Fruit fly (Drosophila melanogaster) whole organism, embryonic: ENCODE measurements around the gene CG7634.

Experiments
- BEAF-32 ChIP-seq: fragments of 200-800 bp; sonication (Bioruptor generic); optimal IDR thresholded peaks from 3 replicates; lab custom pipeline; 2017; ENCODE audit warnings: missing biosample characterization, missing genetic modification characterization, mild to moderate bottlenecking, moderate library complexity, missing genetic modification reagents
- CG13287 ChIP-seq: fragments of 200-800 bp; sonication (Bioruptor generic); IDR thresholded peaks from 2 replicates; pipeline ENCODE4 v1.3.6; 2022; ENCODE audit warnings: missing biosample characterization, missing genetic modification characterization; ENCODE audit not compliant: partially characterized antibody
- CG14710 ChIP-seq: fragments of 200-800 bp; sonication (Bioruptor generic); optimal IDR thresholded peaks from 3 replicates; lab custom pipeline; 2019; ENCODE audit warnings: missing biosample characterization, mild to moderate bottlenecking, missing genetic modification characterization, moderate library complexity
- CG1529 ChIP-seq: fragments of 200-800 bp; sonication (Bioruptor generic); optimal IDR thresholded peaks from 3 replicates; lab custom pipeline; 2018; ENCODE audit warnings: missing biosample characterization, missing genetic modification characterization
- CG1603 ChIP-seq: fragments of 200-800 bp; sonication (Bioruptor generic); optimal IDR thresholded peaks from 2 replicates; lab custom pipeline; 2019; ENCODE audit warnings: missing biosample characterization, mild to moderate bottlenecking, missing genetic modification characterization, moderate library complexity
- CG17359 ChIP-seq: fragments of 200-800 bp; sonication (Bioruptor generic); optimal IDR thresholded peaks from 3 replicates; lab custom pipeline; 2018; ENCODE audit warnings: missing biosample characterization, mild to moderate bottlenecking, missing genetic modification characterization, moderate library complexity
- CG2120 ChIP-seq: fragments of 200-800 bp; sonication (Bioruptor generic); optimal IDR thresholded peaks from 3 replicates; lab custom pipeline; 2016; ENCODE audit warnings: missing biosample characterization, missing genetic modification characterization
- CG30020 ChIP-seq: fragments of 200-800 bp; optimal IDR thresholded peaks from 2 replicates; lab custom pipeline; 2019; ENCODE audit warnings: missing biosample characterization, mild to moderate bottlenecking, missing genetic modification characterization, moderate library complexity
- CG6272 ChIP-seq: fragments of 200-800 bp; sonication (Bioruptor generic); IDR thresholded peaks from 2 replicates; pipeline ENCODE4 v1.3.6; 2022; ENCODE audit warnings: missing biosample characterization, missing genetic modification characterization
- CG9797 ChIP-seq: fragments of 200-800 bp; sonication (Bioruptor generic); optimal IDR thresholded peaks from 3 replicates; lab custom pipeline; 2018; ENCODE audit warnings: missing biosample characterization, mild to moderate bottlenecking, missing genetic modification characterization
- D19A ChIP-seq: fragments of 200-800 bp; optimal IDR thresholded peaks from 3 replicates; lab custom pipeline; 2019; ENCODE audit warnings: missing biosample characterization, mild to moderate bottlenecking, missing genetic modification characterization, moderate library complexity
- Dfd ChIP-seq, 2 experiments: fragments of >200 bp; optimal IDR thresholded peaks; 2 replicates each; lab custom pipeline; 2017; ENCODE audit warnings: missing biosample characterization in 2 of 2, missing genetic modification characterization in 2 of 2
- Dp ChIP-seq: fragments of 200-800 bp; sonication (Bioruptor generic); optimal IDR thresholded peaks from 2 replicates; lab custom pipeline; 2018; ENCODE audit warnings: missing biosample characterization, mild to moderate bottlenecking, missing genetic modification characterization, moderate library complexity
- E2f2 ChIP-seq: fragments of 200-800 bp; sonication (Bioruptor generic); IDR thresholded peaks from 2 replicates; pipeline ENCODE4 v1.3.6; 2022; ENCODE audit warnings: missing biosample characterization, missing genetic modification characterization
- Fer2 ChIP-seq: fragments of 200-800 bp; sonication (Bioruptor generic); optimal IDR thresholded peaks from 2 replicates; lab custom pipeline; 2018; ENCODE audit warnings: missing biosample characterization, mild to moderate bottlenecking, missing genetic modification characterization, moderate library complexity
- Hr78 ChIP-seq, 2 experiments: fragments of 200-800 bp in 1 of 2; fragments of >200 bp in 1 of 2; sonication (Bioruptor generic) in 1 of 2; optimal IDR thresholded peaks; 2 replicates each; lab custom pipeline; 2017 to 2019; ENCODE audit warnings: missing biosample characterization in 2 of 2, missing genetic modification characterization in 2 of 2, mild to moderate bottlenecking in 1 of 2, moderate library complexity in 1 of 2
- MBD-R2 ChIP-seq: fragments of 200-800 bp; sonication (Bioruptor generic); IDR thresholded peaks from 2 replicates; pipeline ENCODE4 v1.3.6; 2022; ENCODE audit warnings: missing biosample characterization, missing genetic modification characterization
- MESR4 ChIP-seq: fragments of 200-800 bp; sonication (Bioruptor generic); optimal IDR thresholded peaks from 2 replicates; lab custom pipeline; 2018; ENCODE audit warnings: missing biosample characterization, mild to moderate bottlenecking, missing genetic modification characterization, moderate library complexity
- Mad ChIP-seq: fragments of 200-800 bp; sonication (Bioruptor generic); optimal IDR thresholded peaks from 2 replicates; lab custom pipeline; 2016; ENCODE audit warnings: missing biosample characterization, missing genetic modification characterization
- Mrtf ChIP-seq: fragments of 200-800 bp; sonication (Bioruptor generic); IDR thresholded peaks from 3 replicates; pipeline ENCODE4 v1.3.6; 2022; ENCODE audit warnings: missing biosample characterization, missing genetic modification characterization
- Myb ChIP-seq: fragments of 200-800 bp; sonication (Bioruptor generic); optimal IDR thresholded peaks from 2 replicates; lab custom pipeline; 2016; ENCODE audit warnings: missing biosample characterization, missing genetic modification characterization
- Opbp ChIP-seq: fragments of 200-800 bp; sonication (Bioruptor generic); IDR thresholded peaks from 3 replicates; pipeline ENCODE4 v1.3.6; 2022; ENCODE audit warnings: missing biosample characterization, missing genetic modification characterization; ENCODE audit not compliant: partially characterized antibody
- Pdp1 ChIP-seq, 2 experiments: fragments of 200-800 bp; sonication (Bioruptor generic); optimal IDR thresholded peaks; 3 replicates each; lab custom pipeline; 2016; ENCODE audit warnings: missing biosample characterization in 2 of 2, missing genetic modification characterization in 2 of 2, mild to moderate bottlenecking in 1 of 2, moderate library complexity in 1 of 2
- Sry-β ChIP-seq: fragments of 200-800 bp; sonication (Bioruptor generic); optimal IDR thresholded peaks from 2 replicates; lab custom pipeline; 2018; ENCODE audit warnings: missing biosample characterization, mild to moderate bottlenecking, missing genetic modification characterization, moderate library complexity
- YL-1 ChIP-seq: fragments of 200-800 bp; sonication (Bioruptor generic); optimal IDR thresholded peaks from 3 replicates; lab custom pipeline; 2017; ENCODE audit warnings: missing biosample characterization, mild to moderate bottlenecking, missing genetic modification characterization
- ara ChIP-seq: fragments of 200-800 bp; sonication (Bioruptor generic); IDR thresholded peaks from 2 replicates; pipeline ENCODE4 v1.3.6; 2022; ENCODE audit warnings: missing biosample characterization, missing genetic modification characterization
- chinmo ChIP-seq: fragments of 200-800 bp; sonication (Bioruptor generic); IDR thresholded peaks from 4 replicates; pipeline ENCODE4 v1.3.6; 2022; ENCODE audit warnings: missing biosample characterization, missing genetic modification characterization; ENCODE audit not compliant: partially characterized antibody
- crp ChIP-seq, 2 experiments: fragments of 200-800 bp; sonication (Bioruptor generic); optimal IDR thresholded peaks; 2 replicates in 1 of 2; 3 replicates in 1 of 2; lab custom pipeline; 2017; ENCODE audit warnings: missing biosample characterization in 2 of 2, missing genetic modification characterization in 2 of 2, mild to moderate bottlenecking in 1 of 2, moderate library complexity in 1 of 2
- gfzf ChIP-seq: fragments of 200-800 bp; sonication (Bioruptor generic); optimal IDR thresholded peaks from 2 replicates; lab custom pipeline; 2016; ENCODE audit warnings: missing biosample characterization, mild to moderate bottlenecking, missing genetic modification characterization, moderate library complexity
- kni ChIP-seq: fragments of 200-800 bp; sonication (Bioruptor generic); optimal IDR thresholded peaks from 3 replicates; lab custom pipeline; 2017; ENCODE audit warnings: mild to moderate bottlenecking, missing biosample characterization, missing genetic modification reagents, missing genetic modification characterization
- lilli ChIP-seq: fragments of 200-800 bp; sonication (Bioruptor generic); optimal IDR thresholded peaks from 3 replicates; lab custom pipeline; 2016; ENCODE audit warnings: missing biosample characterization, missing genetic modification characterization
- nom ChIP-seq: fragments of 200-800 bp; sonication (Bioruptor generic); optimal IDR thresholded peaks from 2 replicates; lab custom pipeline; 2017; ENCODE audit warnings: missing biosample characterization, missing genetic modification characterization, mild to moderate bottlenecking, moderate library complexity, missing genetic modification reagents
- phol ChIP-seq: fragments of 200-800 bp; sonication (Bioruptor generic); optimal IDR thresholded peaks from 3 replicates; lab custom pipeline; 2018; ENCODE audit warnings: missing biosample characterization, mild to moderate bottlenecking, missing genetic modification characterization, moderate library complexity
- pzg ChIP-seq: fragments of 200-800 bp; sonication (Bioruptor generic); optimal IDR thresholded peaks from 3 replicates; lab custom pipeline; 2018; ENCODE audit warnings: missing biosample characterization, mild to moderate bottlenecking, missing genetic modification characterization, moderate library complexity
- sc ChIP-seq, 3 experiments: fragments of >200 bp in 2 of 3; fragments of 200-800 bp in 1 of 3; sonication (Bioruptor generic) in 1 of 3; optimal IDR thresholded peaks; 2 replicates in 2 of 3; 3 replicates in 1 of 3; lab custom pipeline; 2017; ENCODE audit warnings: mild to moderate bottlenecking in 1 of 3, missing biosample characterization in 1 of 3, missing genetic modification characterization in 1 of 3, missing genetic modification reagents in 1 of 3
- stwl ChIP-seq: fragments of 200-800 bp; sonication (Bioruptor generic); optimal IDR thresholded peaks from 3 replicates; lab custom pipeline; 2018; ENCODE audit warnings: missing biosample characterization, mild to moderate bottlenecking, missing genetic modification characterization, moderate library complexity
- trem ChIP-seq: fragments of 200-800 bp; optimal IDR thresholded peaks from 3 replicates; lab custom pipeline; 2019; ENCODE audit warnings: missing biosample characterization, mild to moderate bottlenecking, missing genetic modification characterization, moderate library complexity
- trh ChIP-seq: fragments of 200-800 bp; sonication (Bioruptor generic); optimal IDR thresholded peaks from 2 replicates; lab custom pipeline; 2016; ENCODE audit warnings: missing biosample characterization, missing genetic modification characterization

Gene CG7634

dm6 chr3L:21524071-21524889 lies 40.9 kb upstream of the CG7634 start (continued):
- TF ChIP-seq Fer2 (tag; lab: Kevin White, UChicago) (no peak), Mrtf (GFP tag; lab: Robert Waterston, UW) (no peak), Hr78 (GFP tag; optimal IDR thresholded peaks at IDR 0.05; lab: Kevin White, UChicago) (peak in 1 of 2 experiments; percentile 97), kni (GFP tag; lab: Kevin White, UChicago) (no peak), trh (no peak), D19A (peak; percentile 76), CG1529 (GFP tag; lab: Kevin White, UChicago) (peak; percentile 17), ara (no peak)

DNA sequence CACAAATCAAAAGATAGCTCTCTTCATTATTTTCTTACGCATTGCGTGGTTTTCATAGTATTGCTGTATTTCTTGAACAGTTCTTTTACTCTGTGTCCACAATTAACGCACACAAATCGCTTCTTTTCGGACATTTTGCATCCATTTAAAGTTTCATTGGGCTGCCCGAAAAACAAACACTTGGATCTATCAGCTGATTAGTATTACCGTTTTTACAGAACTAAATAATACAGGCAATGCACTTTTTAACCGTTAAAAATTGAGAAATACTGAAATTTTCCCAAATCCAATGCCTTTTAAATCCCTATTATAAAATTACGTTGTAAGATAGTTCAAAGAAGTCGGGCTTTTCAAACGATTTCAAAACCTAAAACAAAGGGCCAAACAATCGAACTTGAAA lies 36.1 kb upstream of the CG7634 start, which contains the start of gene Arv1:
Arv1 (minus strand) TSS at position 226 of the 400 bp plus-strand sequence.
- TF ChIP-seq CG1603 (tag; lab: Kevin White, UChicago) (peak; percentile 28), crp (GFP tag; optimal IDR thresholded peaks at IDR 0.05; lab: Kevin White, UChicago) (peak; percentile 19 to 83), chinmo (peak; percentile 72; the same call in 1 of the 4 replicates), CG30020 (tag; lab: Kevin White, UChicago) (peak; percentile 48), pzg (GFP tag; lab: Kevin White, UChicago) (peak; percentile 44), CG2120 (GFP tag; lab: Kevin White, UChicago) (no peak), Sry-β (GFP tag; lab: Kevin White, UChicago) (no peak), trem (tag; lab: Kevin White, UChicago) (peak; percentile 27), Myb (GFP tag; lab: Kevin White, UChicago) (peak; percentile 76), Dfd (GFP tag; optimal IDR thresholded peaks at IDR 0.05; lab: Kevin White, UChicago) (no peak), nom (GFP tag; lab: Kevin White, UChicago) (no peak), gfzf (GFP tag; lab: Kevin White, UChicago) (peak; percentile 81), Opbp (peak; percentile 14; the same call in 1 of the 3 replicates), lilli (GFP tag; lab: Kevin White, UChicago) (no peak), Dp (peak; percentile 30), CG9797 (GFP tag; lab: Kevin White, UChicago) (peak; percentile 61), CG13287 (GFP tag; lab: Robert Waterston, UW) (peak; percentile 19; the same call in 1 of the 2 replicates), Mad (GFP tag; lab: Kevin White, UChicago) (no peak), CG14710 (tag; lab: Kevin White, UChicago) (peak; percentile 7), MBD-R2 (GFP tag; lab: Robert Waterston, UW) (peak; percentile 59), BEAF-32 (GFP tag; lab: Kevin White, UChicago) (peak; percentile 9), CG6272 (GFP tag; lab: Robert Waterston, UW) (no peak), YL-1 (GFP tag; lab: Kevin White, UChicago) (peak; percentile 53), phol (tag; lab: Kevin White, UChicago) (peak; percentile 22), sc (optimal IDR thresholded peaks at IDR 0.05; lab: Kevin White, UChicago) (no peak), sc (GFP tag; optimal IDR thresholded peaks at IDR 0.05; lab: Kevin White, UChicago) (no peak), Pdp1 (GFP tag; optimal IDR thresholded peaks at IDR 0.05; lab: Kevin White, UChicago) (peak in 1 of 2 experiments; percentile 7), MESR4 (GFP tag; lab: Kevin White, UChicago) (peak; percentile 54), E2f2 (peak; percentile 29; the same call in 1 of the 2 replicates), stwl (tag; lab: Kevin White, UChicago) (peak; percentile 57), CG17359 (tag; lab: Kevin White, UChicago) (no peak)
